Fruit fly (Drosophila melanogaster): ENCODE data around the gene CG43362.
A peak's percentile ranks its signal among the peaks of the same experiment; 100 is the strongest.

The CG43362 gene

dm6 chr2L:18267815-18268214 is 23.4 kb downstream of the CG43362 start:
- TF ChIP-seq zen (tag; optimal IDR thresholded peaks at IDR 0.05), result no peak
- peak; percentile 43 for TF ChIP-seq Meics (GFP tag; optimal IDR thresholded peaks at IDR 0.05)
- TF ChIP-seq CG10366 (GFP tag; IDR thresholded peaks at IDR 0.05), result no peak
- peak; percentile 48 for TF ChIP-seq CG2678 (tag; optimal IDR thresholded peaks at IDR 0.05)
- TF ChIP-seq CG9817 (tag; optimal IDR thresholded peaks at IDR 0.05), result no peak
- no peak for TF ChIP-seq Opbp (GFP tag; IDR thresholded peaks at IDR 0.05; ENCODE audit: partially characterized antibody)
- no peak for TF ChIP-seq CG33213 (GFP tag; optimal IDR thresholded peaks at IDR 0.05)
- TF ChIP-seq dmrt99B (tag; optimal IDR thresholded peaks at IDR 0.05), result peak; percentile 41
- no peak for TF ChIP-seq CTCF (GFP tag; optimal IDR thresholded peaks at IDR 0.05)
- TF ChIP-seq CG10267 (tag; optimal IDR thresholded peaks at IDR 0.05), result no peak
- no peak for TF ChIP-seq CG3838 (GFP tag; optimal IDR thresholded peaks at IDR 0.05)
- no peak for TF ChIP-seq Dll (GFP tag; IDR thresholded peaks at IDR 0.05; ENCODE audit: partially characterized antibody)
- no peak for TF ChIP-seq ttk (GFP tag; IDR thresholded peaks at IDR 0.05)
- TF ChIP-seq Mad (GFP tag; optimal IDR thresholded peaks at IDR 0.05), result no peak
- peak; percentile 23; the same call in 1 of the 2 replicates for TF ChIP-seq CG32532 (GFP tag; IDR thresholded peaks at IDR 0.05)
- TF ChIP-seq Hand (GFP tag; optimal IDR thresholded peaks at IDR 0.05), result peak; percentile 45
- TF ChIP-seq seq (GFP tag; IDR thresholded peaks at IDR 0.05), result no peak
- peak; percentile 17 for TF ChIP-seq CG15269 (tag; optimal IDR thresholded peaks at IDR 0.05)
- no peak for TF ChIP-seq CG17328 (GFP tag; IDR thresholded peaks at IDR 0.05)
- TF ChIP-seq ind (GFP tag; optimal IDR thresholded peaks at IDR 0.05), result no peak
- no peak for TF ChIP-seq CG10274 (GFP tag; optimal IDR thresholded peaks at IDR 0.05)
- no peak for TF ChIP-seq CG33557 (GFP tag; optimal IDR thresholded peaks at IDR 0.05)
- 0 out of 2 replicates have a peak, but pooled peaks have one; percentile 10 for TF ChIP-seq CG11085 (GFP tag; IDR thresholded peaks at IDR 0.05)
- TF ChIP-seq corto (GFP tag; optimal IDR thresholded peaks at IDR 0.05), result no peak
- TF ChIP-seq CG7987 (GFP tag; optimal IDR thresholded peaks at IDR 0.05), result no peak
- TF ChIP-seq CG17912 (GFP tag; optimal IDR thresholded peaks at IDR 0.05), result no peak
- no peak for TF ChIP-seq run (tag; optimal IDR thresholded peaks at IDR 0.05)
- TF ChIP-seq lmd (GFP tag; IDR thresholded peaks at IDR 0.05), result peak; percentile 22; the same call in 1 of the 2 replicates
- no peak for TF ChIP-seq kah (GFP tag; optimal IDR thresholded peaks at IDR 0.05)
- no peak for TF ChIP-seq croc (GFP tag; conservative IDR thresholded peaks at IDR 0.05)
- no peak for TF ChIP-seq Atf-2 (GFP tag; optimal IDR thresholded peaks at IDR 0.05)
- peak; percentile 54 for TF ChIP-seq sob (GFP tag; IDR thresholded peaks at IDR 0.05)
- peak; percentile 20 for TF ChIP-seq CG7556 (GFP tag; optimal IDR thresholded peaks at IDR 0.05)
- peak; percentile 48 for TF ChIP-seq Hmr (GFP tag; optimal IDR thresholded peaks at IDR 0.05)
- TF ChIP-seq CG6813 (GFP tag; optimal IDR thresholded peaks at IDR 0.05), result peak; percentile 9
- TF ChIP-seq Ets65A (GFP tag), result peak; percentile 64
- TF ChIP-seq chn (GFP tag; optimal IDR thresholded peaks at IDR 0.05), result no peak
- no peak for TF ChIP-seq Taf1 (GFP tag; IDR thresholded peaks at IDR 0.05)
- TF ChIP-seq PHDP (tag; optimal IDR thresholded peaks at IDR 0.05), result no peak
- TF ChIP-seq BtbVII (GFP tag; optimal IDR thresholded peaks at IDR 0.05), result peak; percentile 14
- TF ChIP-seq Antp (GFP tag; optimal IDR thresholded peaks at IDR 0.05), result no peak
- TF ChIP-seq caup (GFP tag; optimal IDR thresholded peaks at IDR 0.05; ENCODE audit: severe bottlenecking), result no peak
- 0 out of 2 replicates have a peak, but pooled peaks have one; percentile 9 for TF ChIP-seq Ptx1 (GFP tag; IDR thresholded peaks at IDR 0.05)
- TF ChIP-seq odd (GFP tag; optimal IDR thresholded peaks at IDR 0.05), result no peak
- no peak for TF ChIP-seq yki (optimal IDR thresholded peaks at IDR 0.05)
- no peak for TF ChIP-seq lov (optimal IDR thresholded peaks at IDR 0.05)
- TF ChIP-seq lov (GFP tag; IDR thresholded peaks at IDR 0.05), result no peak
- no peak for TF ChIP-seq sna (GFP tag; IDR thresholded peaks at IDR 0.05; ENCODE audit: partially characterized antibody)
- TF ChIP-seq tll (GFP tag; optimal IDR thresholded peaks at IDR 0.05), result no peak
- peak; percentile 26 for TF ChIP-seq CG3281 (GFP tag; optimal IDR thresholded peaks at IDR 0.05)
- TF ChIP-seq lab (GFP tag; optimal IDR thresholded peaks at IDR 0.05), result peak; percentile 54
- peak; percentile 17 for TF ChIP-seq CG12071 (GFP tag; optimal IDR thresholded peaks at IDR 0.05)
